Worm (Caenorhabditis elegans) whole organism, young adult: Measurements from ENCODE around the gene lin-48.

Experiments
- B0019.2 ChIP-seq: fragments of 200-800 bp; sonication (Bioruptor generic); conservative IDR thresholded peaks from 2 replicates; pipeline ENCODE4 v1.3.6; 2022; ENCODE audit warnings: missing genetic modification reagents, missing genetic modification characterization, missing compliant biosample characterization
- B0035.1 ChIP-seq: sonication (generic microtip); optimal IDR thresholded peaks from 2 replicates; lab custom pipeline; 2016; ENCODE audit warnings: missing genetic modification characterization, mild to moderate bottlenecking, missing compliant biosample characterization, missing genotype, missing genetic modification reagents
- B0261.1 ChIP-seq: sonication (generic microtip); optimal IDR thresholded peaks from 2 replicates; lab custom pipeline; 2016; ENCODE audit warnings: mild to moderate bottlenecking, missing genetic modification characterization, moderate library complexity, missing compliant biosample characterization
- C06A6.2 ChIP-seq: fragments of 200-800 bp; sonication (Bioruptor generic); conservative IDR thresholded peaks from 2 replicates; pipeline ENCODE4 v1.3.6; 2022; ENCODE audit warnings: missing genetic modification characterization, missing compliant biosample characterization
- F23B12.7 ChIP-seq: sonication (generic microtip); optimal IDR thresholded peaks from 2 replicates; lab custom pipeline; 2017; ENCODE audit warnings: missing genetic modification characterization, mild to moderate bottlenecking, missing compliant biosample characterization, antibody characterized with exemption, moderate library complexity; ENCODE audit not compliant: insufficient read depth
- F33H1.4 ChIP-seq: fragments of 200-800 bp; sonication (Bioruptor generic); IDR thresholded peaks from 2 replicates; pipeline ENCODE4 v1.3.6; 2022; ENCODE audit warnings: missing genetic modification reagents, missing genetic modification characterization, missing compliant biosample characterization
- F55B11.4 ChIP-seq: sonication (generic microtip); optimal IDR thresholded peaks from 2 replicates; lab custom pipeline; 2016; ENCODE audit warnings: missing compliant biosample characterization, missing genetic modification characterization, borderline replicate concordance; ENCODE audit not compliant: insufficient read depth
- Y53F4B.3 ChIP-seq: fragments of 200-800 bp; sonication (Bioruptor generic); IDR thresholded peaks from 2 replicates; pipeline ENCODE4 v1.3.6; 2022; ENCODE audit warnings: missing genetic modification reagents, missing genetic modification characterization, missing compliant biosample characterization
- Y53G8AR.9 ChIP-seq: fragments of 200-800 bp; sonication (Bioruptor generic); conservative IDR thresholded peaks from 2 replicates; pipeline ENCODE4 v1.3.6; 2022; ENCODE audit warnings: missing genetic modification reagents, missing genetic modification characterization, missing compliant biosample characterization
- Y56A3A.18 ChIP-seq: fragments of 200-800 bp; sonication (Bioruptor generic); IDR thresholded peaks from 2 replicates; pipeline ENCODE4 v1.3.6; 2022; ENCODE audit warnings: missing genetic modification reagents, missing genetic modification characterization, missing compliant biosample characterization
- Y95B8A.8 ChIP-seq: fragments of 200-800 bp; sonication (Bioruptor generic); IDR thresholded peaks from 2 replicates; pipeline ENCODE4 v1.3.6; 2022; ENCODE audit warnings: missing genetic modification reagents, missing genetic modification characterization, missing compliant biosample characterization
- ama-1 ChIP-seq, 3 experiments: fragments of 150-350 bp in 1 of 3; sonication (generic microtip) in 2 of 3; optimal IDR thresholded peaks; 2 replicates each; lab custom pipeline; 2014 to 2018; ENCODE audit warnings: missing biosample characterization in 2 of 3, missing genetic modification characterization in 2 of 3, missing genetic modification reagents in 2 of 3
- atf-7 ChIP-seq: sonication (generic microtip); optimal IDR thresholded peaks from 2 replicates; lab custom pipeline; 2017; ENCODE audit warnings: mild to moderate bottlenecking, missing genetic modification characterization, missing compliant biosample characterization
- attf-3 ChIP-seq: fragments of 200-800 bp; sonication (Bioruptor generic); conservative IDR thresholded peaks from 2 replicates; pipeline ENCODE4 v1.3.6; 2022; ENCODE audit warnings: missing genetic modification reagents, missing genetic modification characterization, missing compliant biosample characterization
- bed-1 ChIP-seq: fragments of 200-800 bp; sonication (Bioruptor generic); IDR thresholded peaks from 2 replicates; pipeline ENCODE4 v1.3.6; 2022; ENCODE audit warnings: missing genetic modification reagents, missing genetic modification characterization, missing compliant biosample characterization
- ccch-3 ChIP-seq: fragments of 200-800 bp; sonication (Bioruptor generic); optimal IDR thresholded peaks from 2 replicates; lab custom pipeline; 2018; ENCODE audit warnings: mild to moderate bottlenecking, missing genetic modification characterization, missing compliant biosample characterization
- cebp-1 ChIP-seq, 2 experiments: fragments of 200-800 bp in 1 of 2; sonication (Bioruptor generic) in 1 of 2; sonication (generic microtip) in 1 of 2; IDR thresholded peaks in 1 of 2; optimal IDR thresholded peaks in 1 of 2; 2 replicates each; pipeline versions ENCODE4 v1.3.6 to Lab custom; 2017 to 2022; ENCODE audit warnings: missing compliant biosample characterization in 2 of 2, missing genetic modification characterization in 2 of 2, mild to moderate bottlenecking in 1 of 2, missing genetic modification reagents in 1 of 2, moderate library complexity in 1 of 2
- ceh-100 ChIP-seq: fragments of 200-800 bp; sonication (Bioruptor generic); IDR thresholded peaks from 2 replicates; pipeline ENCODE4 v1.3.6; 2022; ENCODE audit warnings: missing genetic modification reagents, missing genetic modification characterization, missing compliant biosample characterization
- ceh-27 ChIP-seq: fragments of 200-800 bp; sonication (Bioruptor generic); optimal IDR thresholded peaks from 2 replicates; lab custom pipeline; 2018; ENCODE audit warnings: mild to moderate bottlenecking, missing genetic modification characterization, moderate library complexity, missing compliant biosample characterization
- ceh-40 ChIP-seq: fragments of 200-800 bp; sonication (Bioruptor generic); IDR thresholded peaks from 2 replicates; pipeline ENCODE4 v1.3.6; 2022; ENCODE audit warnings: missing genetic modification characterization, missing compliant biosample characterization
- dox-1 ChIP-seq: fragments of 200-800 bp; sonication (Bioruptor generic); IDR thresholded peaks from 2 replicates; pipeline ENCODE4 v1.3.6; 2022; ENCODE audit warnings: missing genetic modification reagents, missing genetic modification characterization, missing compliant biosample characterization
- dpff-1 ChIP-seq: sonication (generic microtip); optimal IDR thresholded peaks from 2 replicates; lab custom pipeline; 2017; ENCODE audit warnings: mild to moderate bottlenecking, missing genetic modification characterization, missing compliant biosample characterization
- dpl-1 ChIP-seq: fragments of 150-350 bp; optimal IDR thresholded peaks from 2 replicates; lab custom pipeline; 2014; ENCODE audit warnings: missing biosample characterization, missing genetic modification reagents, missing genetic modification characterization
- egl-44 ChIP-seq: fragments of 200-800 bp; sonication (Bioruptor generic); IDR thresholded peaks from 2 replicates; pipeline ENCODE4 v1.3.6; 2022; ENCODE audit warnings: missing genetic modification reagents, missing genetic modification characterization, missing compliant biosample characterization
- ets-4 ChIP-seq: fragments of 200-800 bp; sonication (Bioruptor generic); optimal IDR thresholded peaks from 2 replicates; lab custom pipeline; 2018; ENCODE audit warnings: mild to moderate bottlenecking, missing genetic modification characterization, missing compliant biosample characterization
- gei-17 ChIP-seq: fragments of 200-800 bp; sonication (Bioruptor generic); optimal IDR thresholded peaks from 2 replicates; lab custom pipeline; 2018; ENCODE audit warnings: mild to moderate bottlenecking, missing genetic modification characterization, missing compliant biosample characterization
- hlh-12 ChIP-seq: sonication (generic microtip); optimal IDR thresholded peaks from 2 replicates; lab custom pipeline; 2016; ENCODE audit warnings: missing genetic modification characterization, missing compliant biosample characterization
- hlh-26 ChIP-seq: fragments of 200-800 bp; sonication (Bioruptor generic); conservative IDR thresholded peaks from 2 replicates; pipeline ENCODE4 v1.3.6; 2022; ENCODE audit warnings: missing genetic modification reagents, missing genetic modification characterization, missing compliant biosample characterization
- hmg-1.2 ChIP-seq: fragments of 200-800 bp; sonication (Bioruptor generic); IDR thresholded peaks from 2 replicates; pipeline ENCODE4 v1.3.6; 2022; ENCODE audit warnings: missing genetic modification reagents, missing genetic modification characterization, missing compliant biosample characterization
- let-607 ChIP-seq, 2 experiments: fragments of 200-800 bp in 1 of 2; sonication (Bioruptor generic) in 1 of 2; sonication (generic microtip) in 1 of 2; optimal IDR thresholded peaks; 2 replicates each; lab custom pipeline; 2016 to 2018; ENCODE audit warnings: mild to moderate bottlenecking in 2 of 2, missing compliant biosample characterization in 2 of 2, missing genetic modification characterization in 2 of 2, moderate library complexity in 2 of 2, missing genotype in 1 of 2
- lin-26 ChIP-seq: fragments of 200-800 bp; sonication (Bioruptor generic); IDR thresholded peaks from 2 replicates; pipeline ENCODE4 v1.3.6; 2022; ENCODE audit warnings: missing genetic modification reagents, missing genetic modification characterization, missing compliant biosample characterization
- lin-40 ChIP-seq: sonication (generic microtip); optimal IDR thresholded peaks from 2 replicates; lab custom pipeline; 2016; ENCODE audit warnings: missing genetic modification characterization, mild to moderate bottlenecking, missing compliant biosample characterization, missing genotype, missing genetic modification reagents
- madf-3 ChIP-seq: fragments of 200-800 bp; sonication (Bioruptor generic); IDR thresholded peaks from 2 replicates; pipeline ENCODE4 v1.3.6; 2022; ENCODE audit warnings: missing genetic modification reagents, missing genetic modification characterization, missing compliant biosample characterization
- madf-8 ChIP-seq: fragments of 200-800 bp; sonication (Bioruptor generic); conservative IDR thresholded peaks from 2 replicates; pipeline ENCODE4 v1.3.6; 2022; ENCODE audit warnings: missing genetic modification reagents, missing genetic modification characterization, missing compliant biosample characterization
- mel-28 ChIP-seq: sonication (generic microtip); optimal IDR thresholded peaks from 2 replicates; lab custom pipeline; 2016; ENCODE audit warnings: borderline replicate concordance, mild to moderate bottlenecking, missing genetic modification characterization, missing compliant biosample characterization
- nfya-2 ChIP-seq: fragments of 200-800 bp; sonication (Bioruptor generic); IDR thresholded peaks from 2 replicates; pipeline ENCODE4 v1.3.6; 2022; ENCODE audit warnings: missing genetic modification reagents, missing genetic modification characterization, missing compliant biosample characterization
- nhr-27 ChIP-seq: fragments of 200-800 bp; sonication (Bioruptor generic); optimal IDR thresholded peaks from 2 replicates; lab custom pipeline; 2018; ENCODE audit warnings: mild to moderate bottlenecking, missing genetic modification characterization, moderate library complexity, missing compliant biosample characterization
- snpc-1.3 ChIP-seq: sonication (generic microtip); optimal IDR thresholded peaks from 2 replicates; lab custom pipeline; 2017; ENCODE audit warnings: missing genetic modification characterization, mild to moderate bottlenecking, missing compliant biosample characterization, antibody characterized with exemption, moderate library complexity, missing genotype, missing genetic modification reagents; ENCODE audit not compliant: insufficient read depth
- snpc-3.4 ChIP-seq: sonication (generic microtip); optimal IDR thresholded peaks from 2 replicates; lab custom pipeline; 2017; ENCODE audit warnings: missing genetic modification characterization, mild to moderate bottlenecking, missing compliant biosample characterization, antibody characterized with exemption, moderate library complexity, missing genotype, missing genetic modification reagents
- somi-1 ChIP-seq: fragments of 200-800 bp; sonication (Bioruptor generic); optimal IDR thresholded peaks from 2 replicates; lab custom pipeline; 2018; ENCODE audit warnings: mild to moderate bottlenecking, missing genetic modification characterization, missing compliant biosample characterization
- ztf-22 ChIP-seq: fragments of 200-800 bp; sonication (Bioruptor generic); optimal IDR thresholded peaks from 2 replicates; lab custom pipeline; 2018; ENCODE audit warnings: mild to moderate bottlenecking, missing genetic modification characterization, moderate library complexity, missing compliant biosample characterization

The lin-48 gene

DNA sequence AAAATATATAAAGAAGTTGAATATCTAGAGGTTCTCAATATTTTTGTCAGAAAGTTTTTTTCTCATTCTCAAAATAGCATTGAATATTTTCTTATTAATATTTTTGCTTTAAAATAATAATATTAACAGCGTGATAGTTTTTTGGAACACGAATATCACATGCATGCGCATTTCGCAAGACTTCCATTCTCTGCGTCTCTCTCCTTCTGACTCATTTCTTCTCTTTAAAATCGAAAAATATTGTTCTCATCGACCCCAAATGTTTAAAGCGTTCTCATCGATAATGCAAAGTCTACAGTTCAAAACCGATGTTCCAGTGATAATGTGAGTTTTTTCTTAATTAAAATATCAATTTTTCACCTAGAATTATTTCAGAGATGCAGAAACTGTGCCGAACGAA is 41.8 kb upstream of the lin-48 start, which contains the start of gene C14B1.3 (continued):
- no peak for TF ChIP-seq ets-4
- TF ChIP-seq madf-8 (GFP tag; lab: Robert Waterston, UW), result no peak
- TF ChIP-seq atf-7, result no peak
- TF ChIP-seq ccch-3 (GFP tag; lab: Kevin White, UChicago), result no peak
- TF ChIP-seq egl-44 (GFP tag; lab: Robert Waterston, UW), result no peak
- no peak for TF ChIP-seq ceh-100 (GFP tag; lab: Robert Waterston, UW)
- no peak for TF ChIP-seq lin-26 (GFP tag; lab: Robert Waterston, UW)
- no peak for TF ChIP-seq F33H1.4 (GFP tag; lab: Robert Waterston, UW)
- no peak for TF ChIP-seq B0019.2
- no peak for TF ChIP-seq Y53F4B.3
- no peak for TF ChIP-seq hlh-26 (GFP tag; lab: Robert Waterston, UW)
- no peak for TF ChIP-seq dpff-1
- peak in 1 of 2 experiments; percentile 75 for TF ChIP-seq let-607 (tag; optimal IDR thresholded peaks at IDR 0.05; lab: Kevin White, UChicago)
- no peak for TF ChIP-seq ceh-27 (GFP tag; lab: Kevin White, UChicago)
- TF ChIP-seq Y56A3A.18, result no peak
- TF ChIP-seq F23B12.7 (tag; lab: Kevin White, UChicago), result no peak
- peak; percentile 28; the same call in 1 of the 2 replicates for TF ChIP-seq hmg-1.2 (GFP tag; lab: Robert Waterston, UW)
- no peak for TF ChIP-seq mel-28 (tag; lab: Kevin White, UChicago)
- no peak for TF ChIP-seq B0035.1 (tag; lab: Kevin White, UChicago)
- TF ChIP-seq gei-17 (GFP tag; lab: Kevin White, UChicago), result no peak
- no peak for TF ChIP-seq Y95B8A.8 (GFP tag; lab: Robert Waterston, UW)
- no peak for TF ChIP-seq B0261.1 (tag; lab: Kevin White, UChicago)
- no peak for TF ChIP-seq nhr-27
- no peak for TF ChIP-seq F55B11.4
- no peak for TF ChIP-seq snpc-1.3

DNA sequence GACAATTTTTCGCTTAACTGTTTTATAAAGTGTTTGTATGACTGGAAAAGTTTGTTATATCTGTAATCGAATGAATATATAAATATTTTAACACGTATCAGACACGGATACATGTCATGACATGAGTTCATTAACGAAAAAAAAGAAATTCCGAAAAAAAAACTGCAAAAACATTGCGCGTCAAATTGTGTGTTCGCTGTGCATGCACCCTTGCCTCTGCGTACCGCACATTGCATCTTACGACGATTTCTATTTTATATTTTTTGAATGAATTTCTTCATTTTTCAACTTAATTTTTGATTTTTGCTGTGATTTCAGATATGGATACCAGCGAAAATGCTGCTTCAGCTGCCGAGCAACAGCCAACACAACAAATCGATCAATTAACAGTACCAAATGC is 40.3 kb upstream of the lin-48 start, which contains the start of gene wdr-5.1:
wdr-5.1 (plus strand) TSS at position 319 of the 400 bp plus-strand sequence.
- TF ChIP-seq ets-4 (no peak), egl-44 (GFP tag; lab: Robert Waterston, UW) (no peak), cebp-1 (GFP tag; IDR thresholded peaks at IDR 0.05; lab: Robert Waterston, UW) (no peak), cebp-1 (tag; optimal IDR thresholded peaks at IDR 0.05; lab: Kevin White, UChicago) (peak; percentile 50), dpl-1 (GFP tag; lab: Kevin White, UChicago) (no peak), let-607 (tag; optimal IDR thresholded peaks at IDR 0.05; lab: Kevin White, UChicago) (peak in 1 of 2 experiments; percentile 7), snpc-3.4 (tag; lab: Kevin White, UChicago) (peak; percentile 26), F33H1.4 (GFP tag; lab: Robert Waterston, UW) (peak; percentile 15; the same call in 1 of the 2 replicates), ama-1 (optimal IDR thresholded peaks at IDR 0.05; lab: Kevin White, UChicago) (peak; percentile 45), ama-1 (GFP tag; optimal IDR thresholded peaks at IDR 0.05; lab: Kevin White, UChicago) (no peak)

ce11 chrIII:3706586-3706985 is 38.7 kb upstream of the lin-48 start, which contains the start of gene dph-1:
Gene dph-1, plus strand, starts transcription at chrIII:3706886.
- TF ChIP-seq somi-1, result no peak
- no peak for TF ChIP-seq ceh-40
- no peak for TF ChIP-seq B0035.1 (tag; lab: Kevin White, UChicago)
- no peak for TF ChIP-seq dox-1 (GFP tag; lab: Robert Waterston, UW)
- no peak for TF ChIP-seq gei-17 (GFP tag; lab: Kevin White, UChicago)
- no peak for TF ChIP-seq snpc-1.3
- no peak for TF ChIP-seq attf-3 (GFP tag; lab: Robert Waterston, UW)
- TF ChIP-seq nfya-2 (GFP tag; lab: Robert Waterston, UW), result no peak
- no peak for TF ChIP-seq hlh-12
- TF ChIP-seq C06A6.2 (GFP tag; lab: Robert Waterston, UW), result no peak
- no peak for TF ChIP-seq bed-1 (GFP tag; lab: Robert Waterston, UW)
- no peak for TF ChIP-seq Y53G8AR.9 (GFP tag; lab: Robert Waterston, UW)
- no peak for TF ChIP-seq madf-3 (GFP tag; lab: Robert Waterston, UW)
- no peak for TF ChIP-seq lin-26 (GFP tag; lab: Robert Waterston, UW)
- TF ChIP-seq ztf-22 (GFP tag; lab: Kevin White, UChicago), result no peak
- TF ChIP-seq lin-40 (tag; lab: Kevin White, UChicago), result no peak
